Worm (Caenorhabditis elegans): Measurements from ENCODE around the gene C47A4.3.

DNA sequence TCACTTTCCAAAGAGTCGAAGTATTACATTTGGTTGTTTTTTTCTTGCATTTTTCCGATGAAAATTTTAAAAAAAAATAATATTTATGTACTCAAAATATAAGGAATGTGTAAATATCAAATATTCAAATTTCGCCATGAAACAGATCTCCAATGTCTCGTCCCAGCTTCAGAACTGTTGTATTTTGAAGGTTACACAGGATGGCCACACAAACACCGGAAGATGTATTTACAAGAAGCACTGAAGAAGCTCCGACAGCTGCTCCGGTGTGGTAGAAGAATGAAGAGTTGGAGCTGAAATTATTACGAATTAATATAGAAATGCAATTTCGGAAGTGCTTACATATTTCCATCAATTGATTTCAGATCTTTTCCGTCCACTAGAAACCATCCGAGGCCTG is 40.2 kb upstream of the C47A4.3 start:
- no peak for TF ChIP-seq snpc-4 (tag; optimal IDR thresholded peaks at IDR 0.05)
- no peak for TF ChIP-seq ceh-43 (GFP tag; optimal IDR thresholded peaks at IDR 0.05)
- TF ChIP-seq lin-13 (tag; optimal IDR thresholded peaks at IDR 0.05) = no peak
- no peak for TF ChIP-seq ces-1 (GFP tag; optimal IDR thresholded peaks at IDR 0.05)
- no peak for TF ChIP-seq nhr-28 (tag; optimal IDR thresholded peaks at IDR 0.05)
- TF ChIP-seq unc-62 (GFP tag; optimal IDR thresholded peaks at IDR 0.05) = no peak
- TF ChIP-seq nhr-237 (tag; optimal IDR thresholded peaks at IDR 0.05) = no peak
- TF ChIP-seq pha-4 (tag; optimal IDR thresholded peaks at IDR 0.05) = no peak
- TF ChIP-seq elt-1 (tag; optimal IDR thresholded peaks at IDR 0.05; ENCODE audit: borderline replicate concordance, insufficient read depth) = no peak
- TF ChIP-seq lsy-2 (tag; optimal IDR thresholded peaks at IDR 0.05) = no peak

Data from whole organism, mixed stage, embryonic.